Fruit fly (Drosophila melanogaster) whole organism: ENCODE measurements around the gene Cmpk.

Experiments
- CG8478 ChIP-seq: fragments of >200 bp; optimal IDR thresholded peaks from 2 replicates; lab custom pipeline; 2018; ENCODE audit warnings: inconsistent platforms
- Dll ChIP-seq: fragments of >200 bp; optimal IDR thresholded peaks from 2 replicates; lab custom pipeline; 2017
- pan ChIP-seq: fragments of >200 bp; optimal IDR thresholded peaks from 2 replicates; lab custom pipeline; 2017
- psq ChIP-seq: fragments of >200 bp; optimal IDR thresholded peaks from 2 replicates; lab custom pipeline; 2017

dm6 chr3R:26103440-26103839 lies 48.2 kb upstream of the Cmpk start:
- peak; percentile 56 for TF ChIP-seq CG8478
- no peak for TF ChIP-seq psq
- no peak for TF ChIP-seq pan (lab: Kevin White, UChicago)
- no peak for TF ChIP-seq Dll (lab: Kevin White, UChicago)
